Worm (Caenorhabditis elegans): Measurements from ENCODE around the gene srv-32.
A peak's percentile ranks its signal among the peaks of the same experiment; 100 is the strongest.

The srv-32 gene

DNA sequence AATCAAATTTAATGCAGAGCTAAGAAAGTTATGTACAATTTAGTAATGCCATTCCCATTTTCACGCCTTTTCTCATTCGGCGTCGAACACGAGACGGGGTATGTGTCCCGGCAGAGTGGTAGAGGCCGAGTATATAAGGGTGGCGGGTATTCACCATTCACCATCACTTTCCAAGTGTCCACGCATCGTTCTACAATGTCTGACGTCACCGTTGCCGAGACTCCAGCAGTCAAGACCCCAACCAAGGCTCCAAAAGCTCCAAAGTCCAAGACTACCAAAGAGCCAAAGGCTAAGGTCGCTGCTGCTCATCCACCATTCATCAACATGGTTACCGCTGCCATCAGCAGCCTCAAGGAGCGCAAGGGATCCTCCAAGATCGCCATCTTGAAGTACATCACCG is 12.0 kb upstream of the srv-32 start, which contains the start of gene hil-2 (continued):
- TF ChIP-seq nhr-71 (tag; optimal IDR thresholded peaks at IDR 0.05) (peak; percentile 17), jun-1 (tag; optimal IDR thresholded peaks at IDR 0.05) (no peak), mep-1 (tag; optimal IDR thresholded peaks at IDR 0.05) (no peak), ceh-88 (GFP tag; IDR thresholded peaks at IDR 0.05) (no peak), C16A3.4 (tag; optimal IDR thresholded peaks at IDR 0.05) (peak; percentile 4), ceh-82 (tag; optimal IDR thresholded peaks at IDR 0.05) (peak in 1 of 3 experiments; percentile 44)

DNA sequence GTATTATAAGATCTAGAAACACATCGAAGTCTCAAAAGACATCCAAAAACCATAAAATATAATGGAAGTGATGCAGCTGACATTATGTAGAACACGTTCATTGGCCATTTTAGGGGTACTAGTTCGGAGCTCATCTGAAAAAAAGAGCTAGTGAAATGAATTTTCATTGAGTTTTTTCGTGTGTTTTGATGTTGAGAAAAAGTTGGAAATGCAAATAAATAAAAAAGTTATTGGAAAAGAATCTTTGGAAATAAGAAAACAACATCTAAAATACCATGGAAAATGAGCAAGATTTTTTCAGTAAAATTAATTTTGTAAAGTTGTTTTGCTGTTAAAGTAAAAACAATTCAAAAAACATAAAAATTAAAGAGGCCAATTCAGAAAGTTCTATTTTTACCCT is 8.7 kb upstream of the srv-32 start, which contains the start of gene srv-24:
TSS of gene srv-24 (minus strand) at position 101 of the 400 bp plus-strand sequence.
- no peak for TF ChIP-seq mab-9 (GFP tag; IDR thresholded peaks at IDR 0.05)
- no peak for TF ChIP-seq nhr-90 (tag; optimal IDR thresholded peaks at IDR 0.05; ENCODE audit: poor library complexity)
- no peak for TF ChIP-seq hlh-4 (tag; optimal IDR thresholded peaks at IDR 0.05)
- no peak for TF ChIP-seq nhr-84 (tag; optimal IDR thresholded peaks at IDR 0.05)

- TF ChIP-seq F16B12.6 (tag; optimal IDR thresholded peaks at IDR 0.05) (no peak), dsc-1 (tag; optimal IDR thresholded peaks at IDR 0.05) (no peak), pqm-1 (tag; optimal IDR thresholded peaks at IDR 0.05) (no peak), aly-2 (tag; optimal IDR thresholded peaks at IDR 0.05) (no peak), unc-62 (GFP tag; optimal IDR thresholded peaks at IDR 0.05) (no peak), hpl-2 (GFP tag; optimal IDR thresholded peaks at IDR 0.05) (no peak), swsn-7 (tag; optimal IDR thresholded peaks at IDR 0.05) (no peak), Y116A8C.19 (tag; optimal IDR thresholded peaks at IDR 0.05; ENCODE audit: borderline replicate concordance) (no peak), lin-14 (GFP tag; optimal IDR thresholded peaks at IDR 0.05) (no peak), nhr-84 (tag; optimal IDR thresholded peaks at IDR 0.05) (no peak), nhr-237 (tag; optimal IDR thresholded peaks at IDR 0.05) (no peak), zag-1 (tag; optimal IDR thresholded peaks at IDR 0.05) (no peak), xbp-1 (tag; optimal IDR thresholded peaks at IDR 0.05) (no peak)
Observed at ce11 chrIV:6284277-6284676, 2.2 kb upstream of the srv-32 start, which contains the start of gene ops-1. Gene ops-1 (minus strand): TSS chrIV:6284377.

DNA sequence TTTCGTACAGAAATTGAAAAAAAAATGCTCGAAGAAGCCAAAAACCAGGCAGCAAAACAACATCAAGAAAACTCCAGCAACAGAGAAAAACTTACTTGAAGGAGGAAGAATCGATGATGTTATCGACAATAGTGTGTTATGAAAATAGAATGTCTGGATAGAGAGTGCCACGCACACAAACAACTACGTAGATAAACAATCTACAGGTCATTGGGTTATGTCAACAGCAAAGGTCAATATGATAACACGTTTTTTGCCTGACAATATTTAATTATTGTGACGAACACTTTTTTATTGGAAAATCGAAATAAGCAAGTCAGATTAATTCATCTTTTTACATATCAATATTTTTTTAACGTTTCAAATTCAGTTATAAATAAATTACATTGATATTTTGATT is 2.7 kb downstream of the srv-32 start, which contains the start of gene sams-5:
TSS of gene sams-5 (minus strand) at position 131 of the 400 bp plus-strand sequence.
- no peak for TF ChIP-seq tbx-2 (tag; optimal IDR thresholded peaks at IDR 0.05)
- no peak for TF ChIP-seq unc-86 (tag; optimal IDR thresholded peaks at IDR 0.05)
- TF ChIP-seq skn-1 (tag; optimal IDR thresholded peaks at IDR 0.05) = no peak
- TF ChIP-seq nhr-76 (tag; optimal IDR thresholded peaks at IDR 0.05) = no peak
- TF ChIP-seq nhr-77 (tag; optimal IDR thresholded peaks at IDR 0.05) = no peak
- no peak for TF ChIP-seq mep-1 (tag; optimal IDR thresholded peaks at IDR 0.05)
- TF ChIP-seq nhr-85 (tag) = no peak

DNA sequence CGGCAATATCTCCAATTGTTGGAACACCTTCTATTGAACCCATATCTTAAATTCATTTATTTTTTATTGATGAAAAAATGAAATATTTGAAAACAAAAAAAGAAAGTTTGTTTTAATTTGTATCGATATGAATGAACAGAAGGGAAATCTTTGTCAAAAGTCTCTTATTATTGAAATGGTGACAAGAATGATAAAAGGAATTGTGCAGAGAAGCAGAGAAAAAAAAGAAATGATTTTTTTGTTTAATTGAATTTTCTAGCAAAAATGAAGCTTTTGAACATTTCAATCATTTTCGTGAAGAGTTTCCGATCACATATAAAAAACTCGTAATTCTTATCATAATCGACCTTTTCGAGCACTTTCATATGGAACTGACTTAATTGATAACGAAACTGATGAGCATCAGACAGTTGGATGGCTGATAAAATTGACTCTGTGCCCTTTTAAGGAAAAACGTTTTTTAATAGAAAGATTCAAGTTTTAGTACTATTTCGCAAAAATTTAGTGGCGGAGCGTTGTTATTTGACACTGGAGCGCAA is 6.3 kb downstream of the srv-32 start, which contains the start of the genes aat-4 and T13A10.1:
TSS of gene aat-4 (minus strand) at position 51 of the 539 bp plus-strand sequence.
TSS of gene T13A10.1 (plus strand) at position 411 of the 539 bp plus-strand sequence.
- TF ChIP-seq tlp-1 (tag; optimal IDR thresholded peaks at IDR 0.05) (peak; percentile 39), mab-9 (GFP tag; IDR thresholded peaks at IDR 0.05) (no peak), pqm-1 (tag; optimal IDR thresholded peaks at IDR 0.05) (peak; percentile 65), swsn-7 (tag; optimal IDR thresholded peaks at IDR 0.05) (no peak), elt-2 (tag; optimal IDR thresholded peaks at IDR 0.05) (peak; percentile 55)

- TF ChIP-seq vab-15 (tag; optimal IDR thresholded peaks at IDR 0.05) = no peak
- no peak for TF ChIP-seq nhr-20 (tag; optimal IDR thresholded peaks at IDR 0.05)
- TF ChIP-seq lin-14 (GFP tag; optimal IDR thresholded peaks at IDR 0.05) = no peak
- TF ChIP-seq mab-9 (GFP tag; IDR thresholded peaks at IDR 0.05) = no peak
- no peak for TF ChIP-seq aly-2 (tag; optimal IDR thresholded peaks at IDR 0.05)
- TF ChIP-seq ets-5 (GFP tag; IDR thresholded peaks at IDR 0.05) = no peak
- no peak for TF ChIP-seq swsn-7 (tag; optimal IDR thresholded peaks at IDR 0.05)
Observed at ce11 chrIV:6271923-6272322, 10.1 kb downstream of the srv-32 start, which contains the start of gene srv-31. Gene srv-31 (minus strand): TSS chrIV:6272023.
